Fruit fly (Drosophila melanogaster) S2 (cell line): ENCODE results near the gene CG10750.

Experiments
- CG8478 ChIP-seq: fragments of >200 bp; optimal IDR thresholded peaks from 2 replicates; lab custom pipeline; 2018
- CTCF ChIP-seq, 2 experiments: fragments of >200 bp; optimal IDR thresholded peaks; 2 replicates each; lab custom pipeline; 2018

- TF ChIP-seq CG8478 (lab: Kevin White, UChicago) (no peak), CTCF (optimal IDR thresholded peaks at IDR 0.05; lab: Kevin White, UChicago) (no peak)
These were observed 23.5 kb downstream of the CG10750 start for dm6 chr2L:19323530-19324023.
